Fruit fly (Drosophila melanogaster): ENCODE results near the gene CG33764.

dm6 chr3L:4270949-4271827 is 3.9 kb upstream of the CG33764 start:
- no peak for TF ChIP-seq CG8478 (optimal IDR thresholded peaks at IDR 0.05)
- TF ChIP-seq CTCF (optimal IDR thresholded peaks at IDR 0.05), result no peak
